Fruit fly (Drosophila melanogaster) whole organism, pupa: Measurements from ENCODE around the gene TfIIA-S.

Source experiments
- CG10348 ChIP-seq: fragments of 200-800 bp; sonication (Bioruptor generic); IDR thresholded peaks from 2 replicates; pipeline ENCODE4 v1.3.6; 2022; ENCODE audit warnings: missing biosample characterization, missing genetic modification characterization
- CG12605 ChIP-seq: fragments of 200-800 bp; sonication (Bioruptor generic); IDR thresholded peaks from 2 replicates; pipeline ENCODE4 v1.3.6; 2022; ENCODE audit warnings: missing biosample characterization, missing genetic modification characterization
- CG13204 ChIP-seq: fragments of 200-800 bp; sonication (Bioruptor generic); optimal IDR thresholded peaks from 2 replicates; lab custom pipeline; 2018; ENCODE audit warnings: missing biosample characterization, mild to moderate bottlenecking, missing genetic modification characterization, moderate library complexity
- CG14655 ChIP-seq: fragments of 200-800 bp; sonication (Bioruptor generic); optimal IDR thresholded peaks from 3 replicates; lab custom pipeline; 2017; ENCODE audit warnings: mild to moderate bottlenecking, missing biosample characterization, missing genetic modification reagents, missing genetic modification characterization
- CG15710 ChIP-seq: fragments of 200-800 bp; sonication (Bioruptor generic); optimal IDR thresholded peaks from 2 replicates; lab custom pipeline; 2018; ENCODE audit warnings: missing biosample characterization, mild to moderate bottlenecking, missing genetic modification characterization, moderate library complexity
- CG17806 ChIP-seq: fragments of 200-800 bp; sonication (Bioruptor generic); optimal IDR thresholded peaks from 2 replicates; lab custom pipeline; 2018; ENCODE audit warnings: missing biosample characterization, mild to moderate bottlenecking, missing genetic modification characterization, moderate library complexity
- CG32121 ChIP-seq: fragments of 200-800 bp; sonication (Bioruptor generic); IDR thresholded peaks from 2 replicates; pipeline ENCODE4 v1.3.6; 2022; ENCODE audit warnings: missing biosample characterization, missing genetic modification characterization
- CG34367 ChIP-seq: fragments of 200-800 bp; sonication (Bioruptor generic); optimal IDR thresholded peaks from 2 replicates; lab custom pipeline; 2018; ENCODE audit warnings: missing biosample characterization, mild to moderate bottlenecking, missing genetic modification characterization
- CG4496 ChIP-seq: fragments of 200-800 bp; sonication (Bioruptor generic); IDR thresholded peaks from 3 replicates; pipeline ENCODE4 v1.3.6; 2022; ENCODE audit warnings: missing biosample characterization, missing genetic modification characterization
- CG8159 ChIP-seq: fragments of 200-800 bp; sonication (Bioruptor generic); optimal IDR thresholded peaks from 3 replicates; lab custom pipeline; 2018; ENCODE audit warnings: missing biosample characterization, mild to moderate bottlenecking, missing genetic modification characterization, moderate library complexity
- CG8301 ChIP-seq: fragments of 200-800 bp; sonication (Bioruptor generic); optimal IDR thresholded peaks from 2 replicates; lab custom pipeline; 2018; ENCODE audit warnings: missing biosample characterization, mild to moderate bottlenecking, missing genetic modification characterization
- CG9948 ChIP-seq: fragments of 200-800 bp; sonication (Bioruptor generic); optimal IDR thresholded peaks from 2 replicates; lab custom pipeline; 2018; ENCODE audit warnings: missing biosample characterization, mild to moderate bottlenecking, missing genetic modification characterization, moderate library complexity
- D1 ChIP-seq: fragments of 200-800 bp; sonication (Bioruptor generic); optimal IDR thresholded peaks from 2 replicates; lab custom pipeline; 2018; ENCODE audit warnings: missing biosample characterization, mild to moderate bottlenecking, missing genetic modification characterization, moderate library complexity
- EcR ChIP-seq: fragments of 200-800 bp; sonication (Bioruptor generic); optimal IDR thresholded peaks from 3 replicates; lab custom pipeline; 2019; ENCODE audit warnings: missing biosample characterization, missing genetic modification characterization, mild to moderate bottlenecking, moderate library complexity, missing genetic modification reagents
- Ets98B ChIP-seq: fragments of 200-800 bp; sonication (Bioruptor generic); IDR thresholded peaks from 2 replicates; pipeline ENCODE4 v1.3.6; 2022; ENCODE audit warnings: missing biosample characterization, missing genetic modification characterization
- Pif1A ChIP-seq: fragments of 200-800 bp; sonication (Bioruptor generic); optimal IDR thresholded peaks from 3 replicates; lab custom pipeline; 2016; ENCODE audit warnings: missing biosample characterization, missing genetic modification characterization
- Pif1B ChIP-seq: fragments of 200-800 bp; sonication (Bioruptor generic); optimal IDR thresholded peaks from 3 replicates; lab custom pipeline; 2016; ENCODE audit warnings: missing biosample characterization, missing genetic modification characterization
- Snoo ChIP-seq: fragments of 200-800 bp; sonication (Bioruptor generic); optimal IDR thresholded peaks from 3 replicates; lab custom pipeline; 2017; ENCODE audit warnings: missing biosample characterization, mild to moderate bottlenecking, missing genetic modification characterization, inconsistent platforms
- fd96Ca ChIP-seq: fragments of 200-800 bp; sonication (Bioruptor generic); IDR thresholded peaks from 3 replicates; pipeline ENCODE4 v1.3.6; 2022; ENCODE audit warnings: missing biosample characterization, missing genetic modification characterization
- gl ChIP-seq: fragments of 200-800 bp; sonication (Bioruptor generic); optimal IDR thresholded peaks from 2 replicates; lab custom pipeline; 2018; ENCODE audit warnings: missing biosample characterization, mild to moderate bottlenecking, missing genetic modification characterization
- rn ChIP-seq: fragments of 200-800 bp; sonication (Bioruptor generic); IDR thresholded peaks from 2 replicates; pipeline ENCODE4 v1.3.6; 2022; ENCODE audit warnings: missing biosample characterization, missing genetic modification characterization

The TfIIA-S gene

dm6 chr3R:23902557-23902956 is 11.7 kb upstream of the TfIIA-S start:
- TF ChIP-seq Snoo (tag; lab: Kevin White, UChicago) (no peak), CG32121 (GFP tag; lab: Robert Waterston, UW) (0 out of 2 replicates have a peak, but pooled peaks have one; percentile 12), Ets98B (GFP tag; lab: Robert Waterston, UW) (0 out of 2 replicates have a peak, but pooled peaks have one; percentile 9)

DNA sequence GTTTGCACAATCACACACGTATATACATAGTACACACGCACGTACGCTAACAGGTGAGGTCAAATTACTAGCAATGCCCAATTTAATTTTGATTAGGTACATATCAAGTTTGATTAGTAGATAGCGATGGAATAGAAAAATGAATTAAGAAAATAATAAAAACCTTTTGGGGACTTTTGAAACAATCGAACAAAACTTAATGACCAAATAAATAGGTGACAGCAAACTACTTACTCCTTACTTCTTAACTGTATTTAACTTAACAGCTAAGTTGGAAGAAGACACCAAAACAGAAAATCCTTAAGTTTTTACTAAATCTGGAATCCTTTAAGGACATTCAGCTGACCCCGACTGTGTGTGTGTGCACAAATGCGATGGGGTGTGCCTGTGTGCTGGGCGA is 11.2 kb upstream of the TfIIA-S start:
- TF ChIP-seq CG8159 (tag; lab: Kevin White, UChicago) (peak; percentile 65), Ets98B (GFP tag; lab: Robert Waterston, UW) (no peak), CG17806 (peak; percentile 21), gl (tag; lab: Kevin White, UChicago) (no peak), EcR (GFP tag; lab: Kevin White, UChicago) (no peak), Snoo (tag; lab: Kevin White, UChicago) (no peak), CG10348 (GFP tag; lab: Robert Waterston, UW) (no peak), CG34367 (tag; lab: Kevin White, UChicago) (peak; percentile 23), CG4496 (no peak), CG12605 (no peak), CG8301 (tag; lab: Kevin White, UChicago) (no peak), CG9948 (tag; lab: Kevin White, UChicago) (peak; percentile 47), Pif1B (GFP tag; lab: Kevin White, UChicago) (no peak), CG14655 (GFP tag; lab: Kevin White, UChicago) (no peak), CG32121 (GFP tag; lab: Robert Waterston, UW) (no peak), CG15710 (tag; lab: Kevin White, UChicago) (peak; percentile 23), fd96Ca (GFP tag; lab: Robert Waterston, UW) (no peak), rn (GFP tag; lab: Robert Waterston, UW) (no peak), Pif1A (GFP tag; lab: Kevin White, UChicago) (no peak), D1 (tag; lab: Kevin White, UChicago) (no peak), CG13204 (no peak)

- TF ChIP-seq Ets98B (GFP tag; lab: Robert Waterston, UW): no peak
- TF ChIP-seq EcR (GFP tag; lab: Kevin White, UChicago): no peak
- TF ChIP-seq D1 (tag; lab: Kevin White, UChicago): no peak
- TF ChIP-seq fd96Ca (GFP tag; lab: Robert Waterston, UW): no peak
- TF ChIP-seq Pif1A (GFP tag; lab: Kevin White, UChicago): no peak
Measured at dm6 chr3R:23900092-23900491, 9.2 kb upstream of the TfIIA-S start.

DNA sequence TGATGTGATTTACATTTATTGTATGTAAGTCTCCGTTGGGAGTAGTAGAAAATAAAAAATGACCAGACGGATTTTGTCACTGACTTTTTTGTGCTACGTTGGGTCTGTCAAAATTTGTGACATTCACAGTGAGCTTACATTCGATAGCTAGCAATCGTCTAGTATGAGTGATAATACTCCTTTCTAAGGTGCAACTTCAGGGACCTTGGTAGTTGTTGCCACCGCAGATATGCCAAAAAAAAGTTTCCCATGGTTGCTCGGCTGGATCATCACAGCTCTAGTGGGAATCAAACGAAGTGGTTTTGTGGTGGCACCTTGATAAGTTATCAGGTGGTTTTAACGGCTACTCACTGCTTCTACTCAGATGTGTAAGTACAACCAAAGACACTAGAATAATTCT is 2.6 kb upstream of the TfIIA-S start, which contains the start of gene tbrd-1:
Gene tbrd-1, minus strand, starts transcription at position 101 of the 400 bp plus-strand sequence.
- no peak for TF ChIP-seq gl (tag; lab: Kevin White, UChicago)
- TF ChIP-seq rn (GFP tag; lab: Robert Waterston, UW): no peak
- no peak for TF ChIP-seq CG12605
- no peak for TF ChIP-seq CG10348 (GFP tag; lab: Robert Waterston, UW)
- TF ChIP-seq CG13204: no peak
- TF ChIP-seq EcR (GFP tag; lab: Kevin White, UChicago): no peak
- no peak for TF ChIP-seq Snoo (tag; lab: Kevin White, UChicago)
- no peak for TF ChIP-seq CG4496
- no peak for TF ChIP-seq CG14655 (GFP tag; lab: Kevin White, UChicago)
- no peak for TF ChIP-seq CG9948 (tag; lab: Kevin White, UChicago)
- no peak for TF ChIP-seq CG32121 (GFP tag; lab: Robert Waterston, UW)

dm6 chr3R:23889922-23890321 is 938 bp downstream of the TfIIA-S start, which contains the start of gene Pli:
Gene Pli (minus strand): TSS chr3R:23890052.
- TF ChIP-seq EcR (GFP tag; lab: Kevin White, UChicago) (peak; percentile 24), CG10348 (GFP tag; lab: Robert Waterston, UW) (no peak), CG8159 (tag; lab: Kevin White, UChicago) (peak; percentile 40), CG15710 (tag; lab: Kevin White, UChicago) (peak; percentile 2), CG17806 (peak; percentile 5), CG34367 (tag; lab: Kevin White, UChicago) (no peak)

DNA sequence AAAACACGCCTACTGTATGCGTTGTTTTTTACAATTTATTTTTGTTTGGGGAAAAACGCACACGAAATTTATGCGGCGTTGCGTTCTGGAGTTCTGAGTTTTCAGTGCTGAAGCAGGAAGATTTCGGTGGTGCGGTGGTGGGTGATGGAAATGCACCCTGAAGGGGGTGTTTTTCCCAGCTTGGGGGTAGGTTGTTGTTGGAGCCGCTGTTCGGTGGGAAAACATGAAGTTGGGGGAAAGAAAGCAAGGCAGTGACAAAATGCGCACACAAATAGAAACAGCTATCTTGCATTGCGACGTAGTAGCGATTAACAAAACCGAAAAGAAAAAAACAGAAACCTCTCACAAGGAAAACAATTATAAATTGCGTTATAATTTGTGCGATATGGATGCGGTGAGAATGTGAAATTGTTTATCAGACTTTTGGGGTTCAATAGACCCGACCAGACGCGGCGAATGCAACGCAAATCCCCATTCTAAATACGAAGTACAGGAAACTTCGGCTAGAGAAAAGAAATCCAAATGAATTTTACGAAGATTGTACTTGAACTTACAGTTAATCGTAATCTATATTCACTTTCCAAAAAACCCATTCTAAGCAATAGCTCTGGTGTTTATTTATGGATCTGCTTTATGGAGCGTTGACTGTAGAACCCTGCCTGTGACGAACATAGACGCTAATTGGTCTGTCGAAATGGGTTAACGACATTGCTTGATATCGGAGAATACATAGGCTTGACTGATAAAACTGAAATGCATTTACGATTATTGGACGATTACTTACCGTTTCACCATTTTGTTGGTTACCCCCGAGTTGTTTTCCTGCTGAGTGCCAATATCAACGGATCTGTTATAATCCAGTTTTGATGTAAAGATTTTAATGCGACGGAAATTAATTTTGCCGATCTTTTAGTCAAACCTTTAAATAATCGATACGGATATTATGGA is 2.3 kb downstream of the TfIIA-S start:
- TF ChIP-seq CG34367 (tag; lab: Kevin White, UChicago) (no peak), Pif1B (GFP tag; lab: Kevin White, UChicago) (no peak), CG14655 (GFP tag; lab: Kevin White, UChicago) (no peak), Snoo (tag; lab: Kevin White, UChicago) (peak; percentile 40), CG15710 (tag; lab: Kevin White, UChicago) (peak; percentile 2), D1 (tag; lab: Kevin White, UChicago) (no peak), gl (tag; lab: Kevin White, UChicago) (no peak), CG4496 (peak; percentile 58; the same call in 2 of the 3 replicates), EcR (GFP tag; lab: Kevin White, UChicago) (peak; percentile 5), CG9948 (tag; lab: Kevin White, UChicago) (no peak), CG8159 (tag; lab: Kevin White, UChicago) (peak; percentile 4), rn (GFP tag; lab: Robert Waterston, UW) (0 out of 2 replicates have a peak, but pooled peaks have one; percentile 24), CG17806 (no peak), CG8301 (tag; lab: Kevin White, UChicago) (no peak), CG10348 (GFP tag; lab: Robert Waterston, UW) (no peak), fd96Ca (GFP tag; lab: Robert Waterston, UW) (no peak), CG12605 (no peak), CG32121 (GFP tag; lab: Robert Waterston, UW) (peak; percentile 26; the same call in 1 of the 2 replicates), Ets98B (GFP tag; lab: Robert Waterston, UW) (peak; percentile 42), CG13204 (no peak), Pif1A (GFP tag; lab: Kevin White, UChicago) (no peak)
- TF ChIP-seq, all 21 proteins: peak for 8
